Fruit fly (Drosophila melanogaster): ENCODE results near the gene CG46025.

CG46025 gene

dm6 chr2L:7790448-7791355 lies 36.7 kb downstream of the CG46025 start, which contains the start of gene CG7149 (continued):
- no peak for TF ChIP-seq dimm (GFP tag; IDR thresholded peaks at IDR 0.05)
- TF ChIP-seq CG11723 (GFP tag; optimal IDR thresholded peaks at IDR 0.05) = no peak
- no peak for TF ChIP-seq mam (GFP tag; optimal IDR thresholded peaks at IDR 0.05)
- TF ChIP-seq emc (GFP tag; optimal IDR thresholded peaks at IDR 0.05) = no peak
- TF ChIP-seq CG7745 (tag; optimal IDR thresholded peaks at IDR 0.05) = no peak
- TF ChIP-seq CG8944 (GFP tag; optimal IDR thresholded peaks at IDR 0.05) = no peak
- TF ChIP-seq pros (GFP tag; optimal IDR thresholded peaks at IDR 0.05) = no peak
- no peak for TF ChIP-seq pum (GFP tag; optimal IDR thresholded peaks at IDR 0.05)
- TF ChIP-seq CG10147 (GFP tag; optimal IDR thresholded peaks at IDR 0.05) = peak; percentile 7
- TF ChIP-seq fd64A (GFP tag; optimal IDR thresholded peaks at IDR 0.05) = no peak
- TF ChIP-seq CG17568 (GFP tag; optimal IDR thresholded peaks at IDR 0.05) = no peak
- no peak for TF ChIP-seq CG3281 (GFP tag; optimal IDR thresholded peaks at IDR 0.05)
- no peak for TF ChIP-seq zfh2 (GFP tag; optimal IDR thresholded peaks at IDR 0.05)
- TF ChIP-seq ap (GFP tag; IDR thresholded peaks at IDR 0.05) = no peak
- TF ChIP-seq CG1602 (GFP tag; optimal IDR thresholded peaks at IDR 0.05) = no peak
- no peak for TF ChIP-seq lmd (GFP tag; IDR thresholded peaks at IDR 0.05)
- TF ChIP-seq BEAF-32 (GFP tag; optimal IDR thresholded peaks at IDR 0.05) = no peak
- no peak for TF ChIP-seq pfk (GFP tag; optimal IDR thresholded peaks at IDR 0.05)
- peak; percentile 16 for TF ChIP-seq CG8281 (tag; optimal IDR thresholded peaks at IDR 0.05)
- no peak for TF ChIP-seq lov (optimal IDR thresholded peaks at IDR 0.05)
- TF ChIP-seq lov (GFP tag; IDR thresholded peaks at IDR 0.05) = 0 out of 3 replicates have a peak, but pooled peaks have one; percentile 9
- TF ChIP-seq sob (GFP tag; IDR thresholded peaks at IDR 0.05) = peak; percentile 23; the same call in 1 of the 2 replicates

dm6 chr2L:7791356-7791738 lies 37.4 kb downstream of the CG46025 start:
- TF ChIP-seq tap (tag; optimal IDR thresholded peaks at IDR 0.05) = no peak
- no peak for TF ChIP-seq Atf-2 (GFP tag; optimal IDR thresholded peaks at IDR 0.05)
- no peak for TF ChIP-seq insv (GFP tag; optimal IDR thresholded peaks at IDR 0.05)
- TF ChIP-seq gro (GFP tag; optimal IDR thresholded peaks at IDR 0.05) = no peak
- no peak for TF ChIP-seq Spps (tag; optimal IDR thresholded peaks at IDR 0.05)
- no peak for TF ChIP-seq CG5953 (GFP tag; IDR thresholded peaks at IDR 0.05)
- TF ChIP-seq YL-1 (GFP tag; optimal IDR thresholded peaks at IDR 0.05) = no peak
- TF ChIP-seq Xbp1 (GFP tag; optimal IDR thresholded peaks at IDR 0.05) = no peak
- no peak for TF ChIP-seq CG14050 (GFP tag; IDR thresholded peaks at IDR 0.05)
- TF ChIP-seq chif (GFP tag; optimal IDR thresholded peaks at IDR 0.05) = no peak
- no peak for TF ChIP-seq Drgx (GFP tag; IDR thresholded peaks at IDR 0.05)
- TF ChIP-seq maf-S (GFP tag; optimal IDR thresholded peaks at IDR 0.05) = no peak
- no peak for TF ChIP-seq gem (tag; optimal IDR thresholded peaks at IDR 0.05)
- no peak for TF ChIP-seq CG7928 (GFP tag; optimal IDR thresholded peaks at IDR 0.05)
- no peak for TF ChIP-seq salm (tag; optimal IDR thresholded peaks at IDR 0.05)
- TF ChIP-seq CG11723 (GFP tag; optimal IDR thresholded peaks at IDR 0.05) = no peak
- TF ChIP-seq CG31388 (GFP tag; optimal IDR thresholded peaks at IDR 0.05) = no peak
- no peak for TF ChIP-seq CG12769 (tag; optimal IDR thresholded peaks at IDR 0.05)
- no peak for TF ChIP-seq croc (GFP tag; conservative IDR thresholded peaks at IDR 0.05)
- no peak for TF ChIP-seq slou (GFP tag; optimal IDR thresholded peaks at IDR 0.05)
- TF ChIP-seq lab (GFP tag; optimal IDR thresholded peaks at IDR 0.05) = peak; percentile 20
- no peak for TF ChIP-seq hkb (optimal IDR thresholded peaks at IDR 0.05)
- TF ChIP-seq hkb (GFP tag; IDR thresholded peaks at IDR 0.05) = no peak
- peak; percentile 5 for TF ChIP-seq CG18599 (GFP tag; optimal IDR thresholded peaks at IDR 0.05)
- TF ChIP-seq phol (tag; optimal IDR thresholded peaks at IDR 0.05) = no peak
- no peak for TF ChIP-seq gce (GFP tag; IDR thresholded peaks at IDR 0.05)
- TF ChIP-seq exex (tag; optimal IDR thresholded peaks at IDR 0.05) = peak; percentile 54
- TF ChIP-seq Nf-YA (GFP tag; IDR thresholded peaks at IDR 0.05) = no peak
- TF ChIP-seq CG9437 (GFP tag; optimal IDR thresholded peaks at IDR 0.05) = peak; percentile 43

All from whole organism, embryonic.